Fruit fly (Drosophila melanogaster) whole organism, adult: ENCODE measurements around the gene tna.

Experiments
- CG11617 ChIP-seq: fragments of 200-800 bp; sonication (Bioruptor generic); optimal IDR thresholded peaks from 2 replicates; lab custom pipeline; 2017; ENCODE audit warnings: mild to moderate bottlenecking, missing biosample characterization, missing genetic modification reagents, missing genetic modification characterization
- CG12768 ChIP-seq: fragments of 200-800 bp; sonication (Bioruptor generic); optimal IDR thresholded peaks from 2 replicates; lab custom pipeline; 2017; ENCODE audit warnings: missing biosample characterization, missing genetic modification characterization, mild to moderate bottlenecking, moderate library complexity, missing genetic modification reagents
- CG14711 ChIP-seq: fragments of 200-800 bp; sonication (Bioruptor generic); optimal IDR thresholded peaks from 2 replicates; lab custom pipeline; 2018; ENCODE audit warnings: missing biosample characterization, mild to moderate bottlenecking, missing genetic modification characterization, moderate library complexity
- CG1620 ChIP-seq: fragments of 200-800 bp; sonication (Bioruptor generic); optimal IDR thresholded peaks from 2 replicates; lab custom pipeline; 2016; ENCODE audit warnings: missing biosample characterization, missing genetic modification characterization
- CG33017 ChIP-seq: fragments of 200-800 bp; sonication (Bioruptor generic); optimal IDR thresholded peaks from 2 replicates; lab custom pipeline; 2018; ENCODE audit warnings: missing biosample characterization, mild to moderate bottlenecking, missing genetic modification characterization, moderate library complexity
- CG5204 ChIP-seq: fragments of 200-800 bp; sonication (Bioruptor generic); optimal IDR thresholded peaks from 2 replicates; lab custom pipeline; 2016; ENCODE audit warnings: missing biosample characterization, missing genetic modification characterization
- CG7045 ChIP-seq: fragments of 200-800 bp; sonication (Bioruptor generic); optimal IDR thresholded peaks from 2 replicates; lab custom pipeline; 2017; ENCODE audit warnings: missing biosample characterization, mild to moderate bottlenecking, missing genetic modification characterization
- CG7101 ChIP-seq: fragments of 200-800 bp; sonication (Bioruptor generic); optimal IDR thresholded peaks from 2 replicates; lab custom pipeline; 2018; ENCODE audit warnings: missing biosample characterization, mild to moderate bottlenecking, missing genetic modification characterization, moderate library complexity
- Clk ChIP-seq: fragments of 200-800 bp; sonication (Bioruptor generic); optimal IDR thresholded peaks from 2 replicates; lab custom pipeline; 2017; ENCODE audit warnings: missing biosample characterization, missing genetic modification characterization
- Crg-1 ChIP-seq: fragments of 200-800 bp; sonication (Bioruptor generic); optimal IDR thresholded peaks from 2 replicates; lab custom pipeline; 2016; ENCODE audit warnings: missing biosample characterization, missing genetic modification characterization
- Hr96 ChIP-seq: fragments of 200-800 bp; sonication (Bioruptor generic); optimal IDR thresholded peaks from 2 replicates; lab custom pipeline; 2016; ENCODE audit warnings: missing biosample characterization, missing genetic modification characterization
- Mnt ChIP-seq: fragments of 200-800 bp; sonication (Bioruptor generic); optimal IDR thresholded peaks from 2 replicates; lab custom pipeline; 2016; ENCODE audit warnings: missing biosample characterization, mild to moderate bottlenecking, missing genetic modification characterization
- bab1 ChIP-seq: fragments of 200-800 bp; sonication (Bioruptor generic); optimal IDR thresholded peaks from 3 replicates; lab custom pipeline; 2019; ENCODE audit warnings: missing biosample characterization, mild to moderate bottlenecking, missing genetic modification characterization, moderate library complexity
- cic ChIP-seq: fragments of 200-800 bp; sonication (Bioruptor generic); optimal IDR thresholded peaks from 2 replicates; lab custom pipeline; 2017; ENCODE audit warnings: missing biosample characterization, mild to moderate bottlenecking, missing genetic modification characterization, moderate library complexity
- cnc ChIP-seq, 2 experiments: fragments of >200 bp; optimal IDR thresholded peaks; 2 replicates each; lab custom pipeline; 2017
- kay ChIP-seq: fragments of 200-800 bp; sonication (Bioruptor generic); peaks from one replicate; lab custom pipeline; 2016; ENCODE audit warnings: missing biosample characterization, missing genetic modification characterization, borderline replicate concordance
- ovo ChIP-seq: fragments of 200-800 bp; sonication (Bioruptor generic); optimal IDR thresholded peaks from 2 replicates; lab custom pipeline; 2016; ENCODE audit warnings: missing biosample characterization, missing genetic modification characterization
- pad ChIP-seq: fragments of 200-800 bp; sonication (Bioruptor generic); optimal IDR thresholded peaks from 3 replicates; lab custom pipeline; 2017; ENCODE audit warnings: missing biosample characterization, missing genetic modification characterization, mild to moderate bottlenecking, moderate library complexity, missing genetic modification reagents
- tj ChIP-seq: fragments of 200-800 bp; sonication (Bioruptor generic); optimal IDR thresholded peaks from 3 replicates; lab custom pipeline; 2017; ENCODE audit warnings: missing biosample characterization, mild to moderate bottlenecking, missing genetic modification characterization, moderate library complexity
- toe ChIP-seq: fragments of 200-800 bp; sonication (Bioruptor generic); optimal IDR thresholded peaks from 2 replicates; lab custom pipeline; 2016; ENCODE audit warnings: missing biosample characterization, missing genetic modification characterization

The tna gene

dm6 chr3L:10835228-10835627 lies at the start of gene tna:
Gene tna, plus strand, starts transcription at chr3L:10835528.
- TF ChIP-seq cic (GFP tag; lab: Kevin White, UChicago) (no peak), CG33017 (tag; lab: Kevin White, UChicago) (no peak), CG1620 (GFP tag; lab: Kevin White, UChicago) (no peak), Clk (no peak), pad (GFP tag; lab: Kevin White, UChicago) (no peak), CG7101 (no peak), tj (GFP tag; lab: Kevin White, UChicago) (no peak), CG11617 (GFP tag; lab: Kevin White, UChicago) (no peak), ovo (GFP tag; lab: Kevin White, UChicago) (no peak), bab1 (GFP tag; lab: Kevin White, UChicago) (no peak)

- no peak for TF ChIP-seq Crg-1 (GFP tag; lab: Kevin White, UChicago)
Measured at dm6 chr3L:10785988-10786706, 49.2 kb upstream of the tna start.

dm6 chr3L:10787652-10788330 lies 47.5 kb upstream of the tna start:
- no peak for TF ChIP-seq CG5204 (GFP tag; lab: Kevin White, UChicago)
- TF ChIP-seq CG7101, result no peak
- TF ChIP-seq CG7045 (GFP tag; lab: Kevin White, UChicago), result no peak
- no peak for TF ChIP-seq CG33017 (tag; lab: Kevin White, UChicago)
- no peak for TF ChIP-seq cic (GFP tag; lab: Kevin White, UChicago)

dm6 chr3L:10788586-10788985 lies 46.7 kb upstream of the tna start:
- TF ChIP-seq Clk, result no peak
- no peak for TF ChIP-seq CG5204 (GFP tag; lab: Kevin White, UChicago)
- TF ChIP-seq CG14711 (tag; lab: Kevin White, UChicago), result no peak
- TF ChIP-seq Mnt (GFP tag; lab: Kevin White, UChicago), result no peak
- no peak for TF ChIP-seq ovo (GFP tag; lab: Kevin White, UChicago)
- no peak for TF ChIP-seq kay (GFP tag; lab: Kevin White, UChicago)
- TF ChIP-seq CG12768 (GFP tag; lab: Kevin White, UChicago), result no peak
- no peak for TF ChIP-seq CG7045 (GFP tag; lab: Kevin White, UChicago)
- no peak for TF ChIP-seq CG7101
- TF ChIP-seq cic (GFP tag; lab: Kevin White, UChicago), result no peak
- TF ChIP-seq pad (GFP tag; lab: Kevin White, UChicago), result no peak
- no peak for TF ChIP-seq tj (GFP tag; lab: Kevin White, UChicago)
- no peak for TF ChIP-seq toe (GFP tag; lab: Kevin White, UChicago)
- TF ChIP-seq bab1 (GFP tag; lab: Kevin White, UChicago), result no peak
- TF ChIP-seq CG11617 (GFP tag; lab: Kevin White, UChicago), result no peak
- no peak for TF ChIP-seq CG33017 (tag; lab: Kevin White, UChicago)

- TF ChIP-seq Crg-1 (GFP tag; lab: Kevin White, UChicago) (no peak), CG33017 (tag; lab: Kevin White, UChicago) (no peak), pad (GFP tag; lab: Kevin White, UChicago) (no peak), bab1 (GFP tag; lab: Kevin White, UChicago) (no peak), Mnt (GFP tag; lab: Kevin White, UChicago) (no peak), CG7101 (no peak), cic (GFP tag; lab: Kevin White, UChicago) (no peak), kay (GFP tag; lab: Kevin White, UChicago) (no peak), cnc (optimal IDR thresholded peaks at IDR 0.05; lab: Kevin White, UChicago) (no peak), Hr96 (GFP tag; lab: Kevin White, UChicago) (no peak), tj (GFP tag; lab: Kevin White, UChicago) (no peak), CG12768 (GFP tag; lab: Kevin White, UChicago) (no peak), Clk (no peak), ovo (GFP tag; lab: Kevin White, UChicago) (no peak), CG14711 (tag; lab: Kevin White, UChicago) (no peak), CG5204 (GFP tag; lab: Kevin White, UChicago) (no peak), CG7045 (GFP tag; lab: Kevin White, UChicago) (no peak), CG11617 (GFP tag; lab: Kevin White, UChicago) (no peak), toe (GFP tag; lab: Kevin White, UChicago) (no peak)
Measured at dm6 chr3L:10788991-10789390, 46.3 kb upstream of the tna start.

- TF ChIP-seq CG33017 (tag; lab: Kevin White, UChicago), result no peak
- no peak for TF ChIP-seq toe (GFP tag; lab: Kevin White, UChicago)
- no peak for TF ChIP-seq cnc (optimal IDR thresholded peaks at IDR 0.05; lab: Kevin White, UChicago)
- TF ChIP-seq Mnt (GFP tag; lab: Kevin White, UChicago), result no peak
- no peak for TF ChIP-seq bab1 (GFP tag; lab: Kevin White, UChicago)
- TF ChIP-seq CG11617 (GFP tag; lab: Kevin White, UChicago), result no peak
- no peak for TF ChIP-seq cic (GFP tag; lab: Kevin White, UChicago)
- no peak for TF ChIP-seq CG7101
- no peak for TF ChIP-seq Hr96 (GFP tag; lab: Kevin White, UChicago)
- TF ChIP-seq Crg-1 (GFP tag; lab: Kevin White, UChicago), result no peak
- TF ChIP-seq CG5204 (GFP tag; lab: Kevin White, UChicago), result no peak
Measured at dm6 chr3L:10791681-10792529, 43.4 kb upstream of the tna start.
